Fruit fly (Drosophila melanogaster) whole organism, embryonic: ENCODE results near the gene CG9799.

Source experiments
- Atf-2 ChIP-seq: fragments of 200-800 bp; sonication (Bioruptor generic); optimal IDR thresholded peaks from 2 replicates; lab custom pipeline; 2016; ENCODE audit warnings: missing biosample characterization, missing genetic modification characterization
- BtbVII ChIP-seq: fragments of 200-800 bp; sonication (Bioruptor generic); optimal IDR thresholded peaks from 3 replicates; lab custom pipeline; 2017; ENCODE audit warnings: missing biosample characterization, mild to moderate bottlenecking, missing genetic modification characterization
- C15 ChIP-seq: fragments of 200-800 bp; sonication (Bioruptor generic); IDR thresholded peaks from 3 replicates; pipeline ENCODE4 v1.3.6; 2022; ENCODE audit warnings: missing biosample characterization, missing genetic modification characterization
- CG10366 ChIP-seq: fragments of 200-800 bp; sonication (Bioruptor generic); IDR thresholded peaks from 2 replicates; pipeline ENCODE4 v1.3.6; 2022; ENCODE audit warnings: missing biosample characterization, missing genetic modification characterization
- CG10462 ChIP-seq: fragments of 200-800 bp; sonication (Bioruptor generic); optimal IDR thresholded peaks from 2 replicates; lab custom pipeline; 2016; ENCODE audit warnings: missing biosample characterization, missing genetic modification characterization
- CG10979 ChIP-seq: fragments of 200-800 bp; sonication (Bioruptor generic); optimal IDR thresholded peaks from 2 replicates; lab custom pipeline; 2018; ENCODE audit warnings: missing biosample characterization, mild to moderate bottlenecking, missing genetic modification characterization, moderate library complexity
- CG11093 ChIP-seq: fragments of 200-800 bp; sonication (Bioruptor generic); IDR thresholded peaks from 3 replicates; pipeline ENCODE4 v1.3.6; 2022; ENCODE audit warnings: missing biosample characterization, missing genetic modification characterization
- CG13287 ChIP-seq: fragments of 200-800 bp; sonication (Bioruptor generic); IDR thresholded peaks from 2 replicates; pipeline ENCODE4 v1.3.6; 2022; ENCODE audit warnings: missing biosample characterization, missing genetic modification characterization; ENCODE audit not compliant: partially characterized antibody
- CG13296 ChIP-seq: fragments of 200-800 bp; sonication (Bioruptor generic); optimal IDR thresholded peaks from 3 replicates; lab custom pipeline; 2018; ENCODE audit warnings: missing biosample characterization, mild to moderate bottlenecking, missing genetic modification characterization
- CG13424 ChIP-seq: fragments of 200-800 bp; sonication (Bioruptor generic); optimal IDR thresholded peaks from 2 replicates; lab custom pipeline; 2019; ENCODE audit warnings: missing biosample characterization, mild to moderate bottlenecking, missing genetic modification characterization, moderate library complexity
- CG14014 ChIP-seq: fragments of 200-800 bp; sonication (Bioruptor generic); IDR thresholded peaks from 2 replicates; pipeline ENCODE4 v1.3.6; 2022; ENCODE audit warnings: missing biosample characterization, missing genetic modification characterization
- CG16813 ChIP-seq: fragments of 200-800 bp; sonication (Bioruptor generic); IDR thresholded peaks from 3 replicates; pipeline ENCODE4 v1.3.6; 2022; ENCODE audit warnings: missing biosample characterization, missing genetic modification characterization; ENCODE audit not compliant: partially characterized antibody
- CG31224 ChIP-seq: fragments of 200-800 bp; sonication (Bioruptor generic); IDR thresholded peaks from 2 replicates; pipeline ENCODE4 v1.3.6; 2022; ENCODE audit warnings: missing biosample characterization, missing genetic modification characterization
- CG31365 ChIP-seq: fragments of 200-800 bp; sonication (Bioruptor generic); optimal IDR thresholded peaks from 2 replicates; lab custom pipeline; 2018; ENCODE audit warnings: missing biosample characterization, mild to moderate bottlenecking, missing genetic modification characterization
- CG34224 ChIP-seq: fragments of 200-800 bp; sonication (Bioruptor generic); IDR thresholded peaks from 3 replicates; pipeline ENCODE4 v1.3.6; 2022; ENCODE audit warnings: missing biosample characterization, missing genetic modification characterization; ENCODE audit not compliant: partially characterized antibody
- CG3847 ChIP-seq: fragments of 200-800 bp; sonication (Bioruptor generic); IDR thresholded peaks from 2 replicates; pipeline ENCODE4 v1.3.6; 2022; ENCODE audit warnings: missing biosample characterization, missing genetic modification characterization
- CG8290 ChIP-seq, 3 experiments: fragments of 200-800 bp; sonication (Bioruptor generic); optimal IDR thresholded peaks; 2 replicates each; lab custom pipeline; 2016 to 2019; ENCODE audit warnings: missing biosample characterization in 3 of 3, missing genetic modification characterization in 3 of 3, mild to moderate bottlenecking in 2 of 3, moderate library complexity in 1 of 3
- CG8924 ChIP-seq: fragments of 200-800 bp; optimal IDR thresholded peaks from 3 replicates; lab custom pipeline; 2019; ENCODE audit warnings: missing biosample characterization, mild to moderate bottlenecking, missing genetic modification characterization, moderate library complexity
- CG9437 ChIP-seq: fragments of 200-800 bp; sonication (Bioruptor generic); optimal IDR thresholded peaks from 2 replicates; lab custom pipeline; 2018; ENCODE audit warnings: missing biosample characterization, mild to moderate bottlenecking, missing genetic modification characterization
- CG9727 ChIP-seq: fragments of 200-800 bp; sonication (Bioruptor generic); optimal IDR thresholded peaks from 3 replicates; lab custom pipeline; 2017; ENCODE audit warnings: missing biosample characterization, mild to moderate bottlenecking, missing genetic modification characterization
- CHES-1-like ChIP-seq: fragments of 200-800 bp; sonication (Bioruptor generic); optimal IDR thresholded peaks from 2 replicates; lab custom pipeline; 2016; ENCODE audit warnings: missing biosample characterization, missing genetic modification characterization
- CTCF ChIP-seq: fragments of 200-800 bp; sonication (Bioruptor generic); optimal IDR thresholded peaks from 2 replicates; lab custom pipeline; 2017; ENCODE audit warnings: missing biosample characterization, mild to moderate bottlenecking, missing genetic modification characterization, moderate library complexity
- Dfd ChIP-seq, 2 experiments: fragments of >200 bp; optimal IDR thresholded peaks; 2 replicates each; lab custom pipeline; 2017; ENCODE audit warnings: missing biosample characterization in 2 of 2, missing genetic modification characterization in 2 of 2
- Elba2 ChIP-seq: fragments of 200-800 bp; sonication (Bioruptor generic); optimal IDR thresholded peaks from 3 replicates; lab custom pipeline; 2016; ENCODE audit warnings: missing biosample characterization, missing genetic modification characterization
- Fer1 ChIP-seq: fragments of 200-800 bp; sonication (Bioruptor generic); optimal IDR thresholded peaks from 2 replicates; lab custom pipeline; 2017; ENCODE audit warnings: missing biosample characterization, mild to moderate bottlenecking, missing genetic modification characterization
- GATAe ChIP-seq: fragments of 200-800 bp; sonication (Bioruptor generic); conservative IDR thresholded peaks from 2 replicates; pipeline ENCODE4 v1.3.6; 2022; ENCODE audit warnings: missing biosample characterization, missing genetic modification characterization
- H2.0 ChIP-seq: fragments of 200-800 bp; sonication (Bioruptor generic); IDR thresholded peaks from 2 replicates; pipeline ENCODE4 v1.3.6; 2022; ENCODE audit warnings: missing biosample characterization, missing genetic modification characterization
- Hr51 ChIP-seq, 2 experiments: fragments of 200-800 bp; sonication (Bioruptor generic); optimal IDR thresholded peaks; 2 replicates in 1 of 2; 3 replicates in 1 of 2; lab custom pipeline; 2016 to 2018; ENCODE audit warnings: missing biosample characterization in 2 of 2, missing genetic modification characterization in 2 of 2, mild to moderate bottlenecking in 1 of 2, moderate library complexity in 1 of 2
- MESR4 ChIP-seq: fragments of 200-800 bp; sonication (Bioruptor generic); optimal IDR thresholded peaks from 2 replicates; lab custom pipeline; 2018; ENCODE audit warnings: missing biosample characterization, mild to moderate bottlenecking, missing genetic modification characterization, moderate library complexity
- NfI ChIP-seq: fragments of 200-800 bp; sonication (Bioruptor generic); optimal IDR thresholded peaks from 3 replicates; lab custom pipeline; 2018; ENCODE audit warnings: missing biosample characterization, mild to moderate bottlenecking, missing genetic modification characterization, moderate library complexity
- Poxn ChIP-seq: fragments of 200-800 bp; sonication (Bioruptor generic); IDR thresholded peaks from 2 replicates; pipeline ENCODE4 v1.3.6; 2022; ENCODE audit warnings: missing biosample characterization, missing genetic modification characterization
- Rx ChIP-seq: fragments of 200-800 bp; sonication (Bioruptor generic); IDR thresholded peaks from 2 replicates; pipeline ENCODE4 v1.3.6; 2022; ENCODE audit warnings: missing biosample characterization, missing genetic modification characterization
- Scr ChIP-seq: fragments of 200-800 bp; sonication (Bioruptor generic); IDR thresholded peaks from 2 replicates; pipeline ENCODE4 v1.3.6; 2022; ENCODE audit warnings: missing biosample characterization, missing genetic modification characterization; ENCODE audit not compliant: partially characterized antibody
- Spps ChIP-seq: fragments of 200-800 bp; sonication (Bioruptor generic); optimal IDR thresholded peaks from 2 replicates; lab custom pipeline; 2018; ENCODE audit warnings: missing biosample characterization, mild to moderate bottlenecking, missing genetic modification characterization
- ase ChIP-seq: fragments of 200-800 bp; sonication (Bioruptor generic); IDR thresholded peaks from 3 replicates; pipeline ENCODE4 v1.3.6; 2022; ENCODE audit warnings: missing biosample characterization, missing genetic modification characterization
- cas ChIP-seq: fragments of 200-800 bp; sonication (Bioruptor generic); IDR thresholded peaks from 2 replicates; pipeline ENCODE4 v1.3.6; 2022; ENCODE audit warnings: missing biosample characterization, missing genetic modification characterization
- chm ChIP-seq: fragments of 200-800 bp; sonication (Bioruptor generic); IDR thresholded peaks from 2 replicates; pipeline ENCODE4 v1.3.6; 2022; ENCODE audit warnings: missing biosample characterization, missing genetic modification characterization
- dmrt11E ChIP-seq: fragments of 200-800 bp; sonication (Bioruptor generic); optimal IDR thresholded peaks from 3 replicates; lab custom pipeline; 2018; ENCODE audit warnings: missing biosample characterization, mild to moderate bottlenecking, missing genetic modification characterization, moderate library complexity
- gfzf ChIP-seq: fragments of 200-800 bp; sonication (Bioruptor generic); optimal IDR thresholded peaks from 2 replicates; lab custom pipeline; 2016; ENCODE audit warnings: missing biosample characterization, mild to moderate bottlenecking, missing genetic modification characterization, moderate library complexity
- grn ChIP-seq: fragments of 200-800 bp; sonication (Bioruptor generic); optimal IDR thresholded peaks from 3 replicates; lab custom pipeline; 2017; ENCODE audit warnings: missing biosample characterization, missing genetic modification characterization
- jing ChIP-seq: fragments of 200-800 bp; sonication (Bioruptor generic); optimal IDR thresholded peaks from 2 replicates; lab custom pipeline; 2018; ENCODE audit warnings: missing biosample characterization, mild to moderate bottlenecking, missing genetic modification characterization
- maf-S ChIP-seq: fragments of 200-800 bp; sonication (Bioruptor generic); optimal IDR thresholded peaks from 2 replicates; lab custom pipeline; 2016; ENCODE audit warnings: missing biosample characterization, missing genetic modification characterization
- nau ChIP-seq: fragments of 200-800 bp; sonication (Bioruptor generic); optimal IDR thresholded peaks from 3 replicates; lab custom pipeline; 2017; ENCODE audit warnings: missing biosample characterization, mild to moderate bottlenecking, missing genetic modification characterization, missing genetic modification reagents
- otp ChIP-seq: fragments of 200-800 bp; sonication (Bioruptor generic); IDR thresholded peaks from 3 replicates; pipeline ENCODE4, ENCODE4 v1.3.6; 2022; ENCODE audit warnings: missing biosample characterization, missing genetic modification characterization
- pb ChIP-seq: fragments of 200-800 bp; sonication (Bioruptor generic); optimal IDR thresholded peaks from 3 replicates; lab custom pipeline; 2016; ENCODE audit warnings: missing biosample characterization, missing genetic modification characterization
- prd ChIP-seq, 3 experiments: fragments of >200 bp in 2 of 3; fragments of 200-800 bp in 1 of 3; sonication (Bioruptor generic) in 1 of 3; optimal IDR thresholded peaks in 2 of 3; IDR thresholded peaks in 1 of 3; 2 replicates in 2 of 3; 3 replicates in 1 of 3; pipeline versions ENCODE4 v1.3.6 to Lab custom; 2017 to 2022; ENCODE audit warnings: missing biosample characterization in 1 of 3, missing genetic modification characterization in 1 of 3
- repo ChIP-seq: fragments of 200-800 bp; sonication (Bioruptor generic); optimal IDR thresholded peaks from 2 replicates; lab custom pipeline; 2016; ENCODE audit warnings: missing biosample characterization, missing genetic modification characterization
- sr ChIP-seq: fragments of 200-800 bp; sonication (Bioruptor generic); IDR thresholded peaks from 3 replicates; pipeline ENCODE4 v1.3.6; 2022; ENCODE audit warnings: missing biosample characterization, missing genetic modification characterization
- trem ChIP-seq: fragments of 200-800 bp; optimal IDR thresholded peaks from 3 replicates; lab custom pipeline; 2019; ENCODE audit warnings: missing biosample characterization, mild to moderate bottlenecking, missing genetic modification characterization, moderate library complexity

CG9799 gene

dm6 chr3R:13425470-13426033 is 37.0 kb upstream of the CG9799 start, which contains the start of gene Act87E (continued):
- TF ChIP-seq CG16813 (no peak), CG31365 (tag; lab: Kevin White, UChicago) (no peak), Fer1 (GFP tag; lab: Kevin White, UChicago) (no peak), CTCF (GFP tag; lab: Kevin White, UChicago) (no peak), CG34224 (GFP tag; lab: Robert Waterston, UW) (no peak), dmrt11E (tag; lab: Kevin White, UChicago) (peak; percentile 84), CG14014 (GFP tag; lab: Robert Waterston, UW) (0 out of 2 replicates have a peak, but pooled peaks have one; percentile 19), ase (GFP tag; lab: Robert Waterston, UW) (no peak), H2.0 (peak; percentile 32; the same call in 1 of the 2 replicates), jing (GFP tag; lab: Kevin White, UChicago) (no peak), Poxn (no peak), Rx (GFP tag; lab: Robert Waterston, UW) (no peak), CG31224 (GFP tag; lab: Robert Waterston, UW) (0 out of 2 replicates have a peak, but pooled peaks have one; percentile 8), cas (GFP tag; lab: Robert Waterston, UW) (no peak), CG8290 (GFP tag; optimal IDR thresholded peaks at IDR 0.05; lab: Kevin White, UChicago) (peak; percentile 35), CG8290 (tag; optimal IDR thresholded peaks at IDR 0.05; lab: Kevin White, UChicago) (no peak), Elba2 (GFP tag; lab: Kevin White, UChicago) (no peak), grn (GFP tag; lab: Kevin White, UChicago) (no peak), Hr51 (GFP tag; optimal IDR thresholded peaks at IDR 0.05; lab: Kevin White, UChicago) (peak in 1 of 2 experiments; percentile 81), trem (tag; lab: Kevin White, UChicago) (peak; percentile 64), NfI (GFP tag; lab: Kevin White, UChicago) (peak; percentile 23), Scr (GFP tag; lab: Robert Waterston, UW) (no peak), CG10462 (GFP tag; lab: Kevin White, UChicago) (no peak), otp (no peak), CG9727 (GFP tag; lab: Kevin White, UChicago) (peak; percentile 82), CG9437 (GFP tag; lab: Kevin White, UChicago) (peak; percentile 73), CG13424 (peak; percentile 86), Dfd (GFP tag; optimal IDR thresholded peaks at IDR 0.05; lab: Kevin White, UChicago) (no peak), Spps (tag; lab: Kevin White, UChicago) (peak; percentile 41), sr (peak; percentile 66; the same call in 2 of the 3 replicates), BtbVII (peak; percentile 36), CG13296 (GFP tag; lab: Kevin White, UChicago) (peak; percentile 62), repo (GFP tag; lab: Kevin White, UChicago) (no peak), maf-S (GFP tag; lab: Kevin White, UChicago) (no peak), CG10366 (GFP tag; lab: Robert Waterston, UW) (0 out of 2 replicates have a peak, but pooled peaks have one; percentile 32), gfzf (no peak), nau (GFP tag; lab: Kevin White, UChicago) (no peak), CG11093 (GFP tag; lab: Robert Waterston, UW) (0 out of 3 replicates have a peak, but pooled peaks have one; percentile 29), CG10979 (tag; lab: Kevin White, UChicago) (peak; percentile 89), MESR4 (GFP tag; lab: Kevin White, UChicago) (no peak), pb (GFP tag; lab: Kevin White, UChicago) (no peak), Atf-2 (GFP tag; lab: Kevin White, UChicago) (no peak), CG13287 (GFP tag; lab: Robert Waterston, UW) (no peak), CHES-1-like (GFP tag; lab: Kevin White, UChicago) (no peak), CG3847 (no peak), CG8924 (tag; lab: Kevin White, UChicago) (peak; percentile 84), GATAe (GFP tag; lab: Robert Waterston, UW) (no peak), prd (optimal IDR thresholded peaks at IDR 0.05; lab: Kevin White, UChicago) (no peak), prd (GFP tag; IDR thresholded peaks at IDR 0.05; lab: Robert Waterston, UW) (peak; percentile 49; the same call in 1 of the 3 replicates), chm (GFP tag; lab: Robert Waterston, UW) (no peak), C15 (GFP tag; lab: Robert Waterston, UW) (no peak)
